Worm (Caenorhabditis elegans): ENCODE data around the gene tsp-4.

Gene tsp-4

DNA sequence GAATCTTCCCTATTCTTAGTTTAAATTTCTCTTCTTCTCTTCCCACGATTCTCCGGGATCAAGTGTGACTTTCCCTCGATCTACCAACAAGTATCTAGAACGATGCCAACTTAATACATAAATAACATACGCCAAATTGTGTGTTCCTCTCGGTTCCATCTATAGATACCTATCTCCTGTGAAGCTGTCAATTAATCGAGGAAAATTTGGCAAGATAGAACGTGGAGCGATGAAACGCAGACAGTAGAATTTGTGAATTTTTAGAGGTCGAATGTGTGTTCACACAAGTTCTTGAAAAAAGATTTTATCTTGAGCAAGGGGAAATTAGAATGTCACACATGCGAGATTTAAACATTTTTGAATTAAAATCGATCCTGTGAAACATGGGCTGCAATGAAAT lies 11.4 kb upstream of the tsp-4 start:
- no peak for TF ChIP-seq pax-3 (tag; optimal IDR thresholded peaks at IDR 0.05)
- peak; percentile 1 for TF ChIP-seq lin-14 (GFP tag; optimal IDR thresholded peaks at IDR 0.05)
- TF ChIP-seq isw-1 (GFP tag; IDR thresholded peaks at IDR 0.05): no peak
- no peak for TF ChIP-seq fkh-10 (GFP tag; optimal IDR thresholded peaks at IDR 0.05)
- TF ChIP-seq lin-35 (GFP tag; optimal IDR thresholded peaks at IDR 0.05): no peak
- no peak for TF ChIP-seq dsc-1 (tag; optimal IDR thresholded peaks at IDR 0.05)
- no peak for TF ChIP-seq hlh-17 (GFP tag; optimal IDR thresholded peaks at IDR 0.05; ENCODE audit: borderline replicate concordance)
- no peak for TF ChIP-seq nhr-20 (tag; optimal IDR thresholded peaks at IDR 0.05)
- no peak for TF ChIP-seq efl-1 (optimal IDR thresholded peaks at IDR 0.05)
- peak in 1 of 2 experiments; percentile 66 for TF ChIP-seq efl-1 (GFP tag; optimal IDR thresholded peaks at IDR 0.05 in 1 of 2)
- TF ChIP-seq egl-27 (tag; optimal IDR thresholded peaks at IDR 0.05): no peak

DNA sequence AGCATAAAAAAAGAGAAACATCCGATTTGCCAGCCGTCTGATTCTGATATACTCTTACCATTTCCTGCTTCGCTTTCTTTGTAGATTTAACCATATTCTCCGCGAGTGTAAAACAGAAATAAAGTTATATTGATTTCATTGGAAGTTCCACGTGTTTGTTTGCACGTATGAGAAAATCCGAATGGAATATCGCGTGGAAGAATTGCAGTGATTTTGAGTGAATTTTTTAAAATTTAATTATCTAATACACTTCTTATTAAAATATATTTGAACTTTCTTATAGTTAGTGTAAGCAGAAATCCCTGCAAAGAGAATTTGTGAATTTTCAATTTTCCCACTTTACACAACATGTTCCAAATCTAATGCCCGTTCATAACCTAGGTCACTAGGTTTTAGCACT lies 11.0 kb upstream of the tsp-4 start, which contains the start of gene F53B2.5:
F53B2.5 (minus strand) TSS at position 101 of the 400 bp plus-strand sequence.
- TF ChIP-seq elt-3 (tag; optimal IDR thresholded peaks at IDR 0.05): no peak
- TF ChIP-seq nhr-85 (tag): peak; percentile 11
- no peak for TF ChIP-seq sup-37 (GFP tag; optimal IDR thresholded peaks at IDR 0.05)

DNA sequence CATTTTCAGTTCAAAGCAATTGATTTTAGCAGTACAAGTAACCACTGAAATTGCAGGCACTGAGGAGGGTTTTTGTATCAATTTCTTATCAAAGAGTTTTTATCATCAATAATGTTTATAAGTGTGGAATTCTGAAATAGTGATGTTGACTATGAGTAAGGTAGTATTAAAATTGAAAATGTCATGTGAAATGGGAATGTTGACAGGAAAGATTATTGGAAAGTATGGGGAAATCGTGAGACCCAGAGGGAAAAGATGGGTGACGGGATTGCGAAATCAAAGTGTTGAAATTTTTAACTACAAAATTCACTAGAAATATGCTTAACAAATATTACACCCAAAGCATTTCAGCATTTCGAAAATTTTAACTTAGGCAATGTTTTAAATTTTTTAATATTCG lies 7.2 kb upstream of the tsp-4 start, which contains the start of gene F53B2.8:
F53B2.8 (minus strand) TSS at position 180 of the 400 bp plus-strand sequence.
- peak in 2 of 3 experiments; percentile 13 to 46 for TF ChIP-seq ceh-82 (tag; optimal IDR thresholded peaks at IDR 0.05)
- TF ChIP-seq skn-1 (tag; optimal IDR thresholded peaks at IDR 0.05): peak; percentile 63
- TF ChIP-seq lin-39 (tag; optimal IDR thresholded peaks at IDR 0.05): no peak
- no peak for TF ChIP-seq blmp-1 (tag; optimal IDR thresholded peaks at IDR 0.05)
- peak in 2 of 6 experiments; percentile 1 to 64 for TF ChIP-seq elt-3 (tag; optimal IDR thresholded peaks at IDR 0.05)
- TF ChIP-seq nhr-20 (tag; optimal IDR thresholded peaks at IDR 0.05): peak; percentile 59
- TF ChIP-seq zip-4 (GFP tag; optimal IDR thresholded peaks at IDR 0.05): peak; percentile 86
- TF ChIP-seq lin-35 (GFP tag; optimal IDR thresholded peaks at IDR 0.05): peak in 1 of 2 experiments; percentile 59
- TF ChIP-seq hpl-2 (GFP tag; optimal IDR thresholded peaks at IDR 0.05): peak; percentile 71
- peak; percentile 84 for TF ChIP-seq elt-2 (tag; optimal IDR thresholded peaks at IDR 0.05)
- no peak for TF ChIP-seq nhr-12 (tag; optimal IDR thresholded peaks at IDR 0.05)
- TF ChIP-seq sox-4 (tag; optimal IDR thresholded peaks at IDR 0.05): no peak
- TF ChIP-seq efl-1 (optimal IDR thresholded peaks at IDR 0.05): peak in 1 of 2 experiments; percentile 38
- TF ChIP-seq efl-1 (GFP tag; optimal IDR thresholded peaks at IDR 0.05 in 1 of 2): peak; percentile 28 to 94
- peak; percentile 21 for TF ChIP-seq snpc-4 (tag; optimal IDR thresholded peaks at IDR 0.05)
- TF ChIP-seq nhr-71 (tag; optimal IDR thresholded peaks at IDR 0.05): peak; percentile 50
- peak in 2 of 3 experiments; percentile 13 to 21 for TF ChIP-seq dpl-1 (GFP tag; optimal IDR thresholded peaks at IDR 0.05)
- TF ChIP-seq pqm-1 (tag; optimal IDR thresholded peaks at IDR 0.05): peak; percentile 33
- TF ChIP-seq unc-86 (tag; optimal IDR thresholded peaks at IDR 0.05): no peak
- no peak for TF ChIP-seq ces-1 (GFP tag; optimal IDR thresholded peaks at IDR 0.05)
- TF ChIP-seq nhr-90 (tag; optimal IDR thresholded peaks at IDR 0.05; ENCODE audit: poor library complexity): peak; percentile 7
- peak; percentile 39 for TF ChIP-seq snu-23 (GFP tag; optimal IDR thresholded peaks at IDR 0.05)
- TF ChIP-seq lsy-2 (tag; optimal IDR thresholded peaks at IDR 0.05): peak in 1 of 2 experiments; percentile 3
- TF ChIP-seq nhr-76 (tag; optimal IDR thresholded peaks at IDR 0.05): no peak
- TF ChIP-seq isw-1 (GFP tag; IDR thresholded peaks at IDR 0.05): 0 out of 2 replicates have a peak, but pooled peaks have one; percentile 3

DNA sequence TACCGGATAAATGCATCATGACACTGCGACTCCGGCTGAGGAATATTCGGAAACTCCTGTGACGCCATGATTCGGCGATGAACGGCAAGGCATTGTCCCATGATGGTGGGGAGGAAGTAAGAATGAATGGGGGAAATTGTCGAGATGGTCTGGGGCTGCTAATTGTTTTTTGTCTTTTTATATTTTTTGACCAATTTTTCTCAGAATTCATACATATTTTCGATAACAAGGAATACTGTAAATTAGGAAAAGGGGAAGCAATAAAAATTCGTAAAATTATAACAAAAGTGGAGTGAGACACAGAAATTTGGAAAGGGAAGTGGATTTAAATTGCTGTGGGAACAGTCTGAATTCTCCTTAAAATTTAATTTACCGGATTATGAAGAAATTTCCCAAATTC lies 5.4 kb upstream of the tsp-4 start, which contains the start of gene eak-4:
eak-4 (minus strand) TSS at position 101 of the 400 bp plus-strand sequence.
- no peak for TF ChIP-seq ama-1 (optimal IDR thresholded peaks at IDR 0.05)
- peak; percentile 49 for TF ChIP-seq ceh-8 (GFP tag; optimal IDR thresholded peaks at IDR 0.05)

Data from whole organism, L1 larva.